Worm (Caenorhabditis elegans): Measurements from ENCODE around the gene Y4C6B.1.

Y4C6B.1 gene

DNA sequence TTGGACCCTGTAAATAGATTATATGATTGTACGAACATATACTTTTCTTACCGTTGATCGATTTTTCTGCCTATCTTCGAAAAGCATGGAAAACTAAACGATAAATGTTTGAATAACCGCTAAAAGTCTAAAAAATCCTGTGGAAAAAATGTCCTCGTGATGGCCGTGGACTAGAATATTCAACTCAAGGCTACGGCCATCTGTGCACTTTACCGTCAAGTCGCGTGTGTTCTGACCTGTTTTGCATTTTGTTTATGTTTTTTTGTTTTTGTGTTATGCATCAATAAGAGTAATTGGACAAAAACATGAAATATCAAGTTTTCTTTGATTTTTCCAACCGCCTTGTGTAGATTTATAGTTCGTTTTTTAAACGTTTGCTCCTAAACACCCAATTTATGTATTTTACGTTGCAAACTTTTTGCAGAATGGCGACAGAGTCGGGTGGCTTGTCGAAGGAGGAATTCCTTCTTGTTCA is 9.9 kb downstream of the Y4C6B.1 start, which contains the start of the genes hda-6 and F41H10.4 (continued):
- TF ChIP-seq Y48G9A.11 (GFP tag; IDR thresholded peaks at IDR 0.05) (no peak), nhr-237 (tag; optimal IDR thresholded peaks at IDR 0.05) (no peak), zip-2 (tag; optimal IDR thresholded peaks at IDR 0.05) (no peak), lim-7 (GFP tag; IDR thresholded peaks at IDR 0.05) (no peak), nhr-77 (tag; optimal IDR thresholded peaks at IDR 0.05) (no peak), nhr-76 (tag; optimal IDR thresholded peaks at IDR 0.05) (no peak), nhr-42 (GFP tag; IDR thresholded peaks at IDR 0.05) (no peak), nhr-28 (tag; optimal IDR thresholded peaks at IDR 0.05) (peak; percentile 20), aha-1 (tag) (peak; percentile 22), ZK546.5 (tag; optimal IDR thresholded peaks at IDR 0.05) (no peak), tag-97 (GFP tag; IDR thresholded peaks at IDR 0.05) (no peak), Y105C5A.15 (GFP tag; IDR thresholded peaks at IDR 0.05) (no peak), nhr-102 (tag; optimal IDR thresholded peaks at IDR 0.05) (peak; percentile 9), lin-13 (GFP tag; optimal IDR thresholded peaks at IDR 0.05) (peak; percentile 14), nhr-41 (GFP tag; IDR thresholded peaks at IDR 0.05) (no peak), ceh-28 (tag; optimal IDR thresholded peaks at IDR 0.05) (no peak), T26A8.4 (GFP tag; IDR thresholded peaks at IDR 0.05) (peak; percentile 38; the same call in 1 of the 2 replicates), duxl-1 (tag; optimal IDR thresholded peaks at IDR 0.05; ENCODE audit: poor library complexity) (peak; percentile 49), mep-1 (tag; optimal IDR thresholded peaks at IDR 0.05) (peak; percentile 77), ceh-82 (tag; optimal IDR thresholded peaks at IDR 0.05) (no peak), ctbp-1 (GFP tag; IDR thresholded peaks at IDR 0.05) (no peak), ZK337.2 (GFP tag; IDR thresholded peaks at IDR 0.05) (peak; percentile 40; the same call in 1 of the 2 replicates), madf-5 (GFP tag; IDR thresholded peaks at IDR 0.05) (no peak), unc-130 (GFP tag; optimal IDR thresholded peaks at IDR 0.05) (peak; percentile 85), lir-3 (tag; optimal IDR thresholded peaks at IDR 0.05) (no peak), nhr-111 (GFP tag; optimal IDR thresholded peaks at IDR 0.05) (no peak), spr-3 (GFP tag; optimal IDR thresholded peaks at IDR 0.05) (no peak), F26F4.8 (GFP tag; conservative IDR thresholded peaks at IDR 0.05) (no peak), T20F7.1 (GFP tag; optimal IDR thresholded peaks at IDR 0.05) (no peak), set-16 (GFP tag; IDR thresholded peaks at IDR 0.05) (no peak), rbr-2 (tag; optimal IDR thresholded peaks at IDR 0.05) (peak; percentile 34), lin-15B (tag; optimal IDR thresholded peaks at IDR 0.05) (peak; percentile 41), php-3 (GFP tag; IDR thresholded peaks at IDR 0.05) (no peak), dmd-9 (GFP tag; IDR thresholded peaks at IDR 0.05) (peak; percentile 73; the same call in 1 of the 2 replicates), ama-1 (optimal IDR thresholded peaks at IDR 0.05) (no peak), daf-8 (GFP tag; IDR thresholded peaks at IDR 0.05) (no peak)

- TF ChIP-seq ztf-11 (tag; optimal IDR thresholded peaks at IDR 0.05), result no peak
- peak; percentile 14 for TF ChIP-seq ama-1 (optimal IDR thresholded peaks at IDR 0.05)
Measured at ce11 chrIV:5366567-5366966, 12.3 kb downstream of the Y4C6B.1 start, which contains the start of gene sand-1. Gene sand-1, plus strand, starts transcription at chrIV:5366867.

DNA sequence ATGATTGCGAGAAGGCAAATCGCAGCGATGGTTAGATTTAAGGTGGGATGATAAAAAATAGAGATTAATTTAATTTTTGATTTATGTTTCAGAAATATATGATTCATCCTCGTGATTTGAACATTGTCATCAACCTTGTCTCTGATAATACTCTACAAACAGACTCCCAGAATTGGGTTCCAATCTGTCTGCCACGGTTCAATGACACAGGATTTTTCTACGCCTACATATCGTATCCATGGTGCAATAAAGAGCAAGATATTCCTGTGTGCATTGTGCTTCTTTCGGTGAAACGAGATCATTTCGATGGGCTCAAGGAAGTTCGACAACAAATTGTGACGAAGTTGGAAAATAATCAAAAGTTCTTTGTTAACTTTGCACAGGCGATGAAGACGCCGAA is 13.6 kb downstream of the Y4C6B.1 start:
- no peak for TF ChIP-seq mdt-29 (GFP tag; IDR thresholded peaks at IDR 0.05)

ce11 chrIV:5368860-5369259 is 14.6 kb downstream of the Y4C6B.1 start:
- TF ChIP-seq set-16 (GFP tag; IDR thresholded peaks at IDR 0.05) (peak; percentile 33; the same call in 1 of the 2 replicates), skn-1 (tag; optimal IDR thresholded peaks at IDR 0.05) (no peak), hlh-11 (tag; optimal IDR thresholded peaks at IDR 0.05) (peak; percentile 33), dve-1 (tag; optimal IDR thresholded peaks at IDR 0.05; ENCODE audit: insufficient read depth) (peak; percentile 15), fkh-10 (GFP tag; optimal IDR thresholded peaks at IDR 0.05) (peak; percentile 43), daf-12 (tag; optimal IDR thresholded peaks at IDR 0.05) (no peak), nhr-11 (tag; optimal IDR thresholded peaks at IDR 0.05) (no peak), nhr-41 (GFP tag; IDR thresholded peaks at IDR 0.05) (no peak), hlh-30 (tag; optimal IDR thresholded peaks at IDR 0.05; ENCODE audit: insufficient read depth) (peak; percentile 69), nhr-237 (tag; optimal IDR thresholded peaks at IDR 0.05) (no peak), ZK337.2 (GFP tag; IDR thresholded peaks at IDR 0.05) (no peak), lin-29 (GFP tag; IDR thresholded peaks at IDR 0.05) (no peak), lsy-2 (tag; optimal IDR thresholded peaks at IDR 0.05) (peak in 1 of 2 experiments; percentile 50), lin-13 (GFP tag; optimal IDR thresholded peaks at IDR 0.05) (no peak), T20F7.1 (GFP tag; optimal IDR thresholded peaks at IDR 0.05) (no peak), zfp-3 (GFP tag; conservative IDR thresholded peaks at IDR 0.05) (no peak), duxl-1 (tag; optimal IDR thresholded peaks at IDR 0.05; ENCODE audit: poor library complexity) (no peak), ceh-82 (tag; optimal IDR thresholded peaks at IDR 0.05) (no peak)
